Fruit fly (Drosophila melanogaster): ENCODE results near the gene CG11317.

Gene CG11317

DNA sequence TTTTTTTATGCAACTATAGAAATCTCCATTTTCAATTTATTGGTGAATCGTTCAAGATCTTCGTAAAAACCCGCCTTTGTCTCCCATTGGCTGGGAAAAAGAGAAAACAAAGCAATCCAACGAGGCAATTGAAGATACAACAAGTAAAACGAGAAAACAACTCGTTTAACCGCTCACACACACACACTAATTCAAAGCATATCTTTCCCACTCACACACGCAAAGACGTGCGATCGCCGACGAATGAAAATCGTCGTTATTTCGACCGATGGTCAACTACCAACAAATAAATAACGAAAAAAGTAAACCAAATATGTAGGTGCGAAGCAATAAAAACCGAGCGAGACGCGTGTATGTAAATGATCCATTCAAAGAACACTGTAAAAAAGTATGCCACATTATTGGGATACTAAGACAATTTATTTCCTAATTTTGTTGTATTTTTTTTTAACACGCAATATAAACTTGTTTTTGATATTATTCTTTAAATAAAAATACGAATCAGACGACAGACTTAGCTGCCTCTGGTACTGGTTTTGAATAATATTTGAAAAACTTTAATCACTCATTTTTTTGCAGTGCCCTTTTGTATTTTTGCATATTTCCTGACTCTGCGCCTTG lies 34.7 kb downstream of the CG11317 start (continued):
- TF ChIP-seq hkb (optimal IDR thresholded peaks at IDR 0.05) (no peak), hkb (GFP tag; IDR thresholded peaks at IDR 0.05) (no peak), CG11696 (GFP tag; IDR thresholded peaks at IDR 0.05) (no peak), Ravus (GFP tag; IDR thresholded peaks at IDR 0.05) (no peak), jing (GFP tag; optimal IDR thresholded peaks at IDR 0.05) (no peak), CG6854 (GFP tag; optimal IDR thresholded peaks at IDR 0.05) (no peak), Dll (GFP tag; IDR thresholded peaks at IDR 0.05; ENCODE audit: partially characterized antibody) (no peak), Antp (GFP tag; optimal IDR thresholded peaks at IDR 0.05) (no peak), Meics (GFP tag; optimal IDR thresholded peaks at IDR 0.05) (no peak), CG32772 (GFP tag; IDR thresholded peaks at IDR 0.05) (no peak), CG13296 (GFP tag; optimal IDR thresholded peaks at IDR 0.05) (no peak), Mrtf (GFP tag; IDR thresholded peaks at IDR 0.05) (no peak), CG5953 (GFP tag; IDR thresholded peaks at IDR 0.05) (no peak), sr (GFP tag; IDR thresholded peaks at IDR 0.05) (no peak), CG11723 (GFP tag; optimal IDR thresholded peaks at IDR 0.05) (no peak), Lhr (GFP tag; optimal IDR thresholded peaks at IDR 0.05) (no peak), trem (tag; optimal IDR thresholded peaks at IDR 0.05) (no peak), CG7745 (tag; optimal IDR thresholded peaks at IDR 0.05) (no peak), CG16863 (GFP tag; optimal IDR thresholded peaks at IDR 0.05) (no peak), CG2120 (GFP tag; optimal IDR thresholded peaks at IDR 0.05) (peak; percentile 30), lilli (GFP tag; optimal IDR thresholded peaks at IDR 0.05) (no peak), CG6683 (GFP tag; optimal IDR thresholded peaks at IDR 0.05) (no peak), ftz-f1 (GFP tag; optimal IDR thresholded peaks at IDR 0.05) (no peak), Dip3 (GFP tag; optimal IDR thresholded peaks at IDR 0.05) (no peak), repo (GFP tag; optimal IDR thresholded peaks at IDR 0.05) (no peak), CG32532 (GFP tag; IDR thresholded peaks at IDR 0.05) (no peak), MBD-R2 (GFP tag; IDR thresholded peaks at IDR 0.05) (no peak), Hr51 (GFP tag; optimal IDR thresholded peaks at IDR 0.05) (no peak), ash1 (GFP tag; optimal IDR thresholded peaks at IDR 0.05) (no peak), bbx (GFP tag; IDR thresholded peaks at IDR 0.05; ENCODE audit: partially characterized antibody) (0 out of 2 replicates have a peak, but pooled peaks have one; percentile 24), CG11456 (GFP tag; IDR thresholded peaks at IDR 0.05) (no peak), danr (GFP tag; IDR thresholded peaks at IDR 0.05) (no peak), CG14014 (GFP tag; IDR thresholded peaks at IDR 0.05) (no peak), CG6654 (GFP tag; optimal IDR thresholded peaks at IDR 0.05) (no peak), CG31365 (tag; optimal IDR thresholded peaks at IDR 0.05) (no peak), CG9437 (GFP tag; optimal IDR thresholded peaks at IDR 0.05) (no peak), CG8281 (tag; optimal IDR thresholded peaks at IDR 0.05) (no peak), aop (GFP tag; IDR thresholded peaks at IDR 0.05) (no peak), CG1233 (GFP tag; optimal IDR thresholded peaks at IDR 0.05) (no peak), Nf-YC (tag; optimal IDR thresholded peaks at IDR 0.05) (peak; percentile 99)
